Worm (Caenorhabditis elegans): ENCODE measurements around the gene C01G10.17.
"Not testable (repeated sequence)": the region's sequence is repeated elsewhere in the genome, so short reads cannot be mapped to it uniquely, and the experiment has no call there.

Gene C01G10.17

DNA sequence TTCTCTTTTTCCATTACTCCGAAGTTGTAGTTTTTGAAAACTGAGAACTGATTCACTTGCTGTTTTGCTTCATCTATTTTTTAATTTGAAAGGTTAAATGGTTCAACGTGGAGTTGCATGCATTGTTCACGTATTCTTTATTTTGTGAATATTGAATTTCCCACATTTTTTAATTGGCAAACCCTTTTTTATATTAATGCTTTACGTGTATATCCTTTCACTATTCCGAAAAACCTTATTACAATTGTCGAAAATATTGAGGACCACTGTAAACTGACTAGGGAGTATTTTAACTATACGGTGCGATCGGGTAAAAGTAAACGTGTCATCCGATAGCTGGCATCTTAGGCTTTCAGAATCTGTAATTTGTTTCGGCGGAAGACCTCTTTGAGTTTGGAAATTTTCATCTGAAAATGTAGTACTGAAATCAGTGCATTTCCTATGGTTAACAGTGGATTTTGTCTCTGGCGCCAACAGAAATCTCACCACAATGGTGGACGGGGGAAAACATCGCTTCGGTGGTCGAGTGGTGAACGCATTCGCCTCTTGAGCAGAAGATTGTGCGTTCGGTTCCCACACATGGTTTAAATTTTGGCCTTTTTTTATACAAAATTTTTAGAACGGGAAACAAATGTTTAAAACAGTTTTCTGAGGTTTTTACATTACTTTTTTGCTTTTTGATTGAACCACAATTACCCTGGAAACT, 15.5 kb downstream of the C01G10.17 start, which contains the start of gene C01G10.14:
Gene C01G10.14, minus strand, starts transcription at position 51 of the 706 bp plus-strand sequence.
- not testable (repeated sequence) for TF ChIP-seq elt-3 (tag; optimal IDR thresholded peaks at IDR 0.05); unc-62 (GFP tag; optimal IDR thresholded peaks at IDR 0.05); nhr-12 (tag; optimal IDR thresholded peaks at IDR 0.05)

ce11 chrV:15109260-15109659, 18.7 kb downstream of the C01G10.17 start, which contains the start of gene Y75B12A.2:
Gene Y75B12A.2 (plus strand): TSS chrV:15109560.
- no peak for TF ChIP-seq ztf-11 (tag; optimal IDR thresholded peaks at IDR 0.05)
- no peak for TF ChIP-seq sem-2 (GFP tag; optimal IDR thresholded peaks at IDR 0.05)
- TF ChIP-seq M03D4.4 (tag; optimal IDR thresholded peaks at IDR 0.05), result no peak
- no peak for TF ChIP-seq mab-5 (tag; optimal IDR thresholded peaks at IDR 0.05)
- no peak for TF ChIP-seq ceh-39 (tag; optimal IDR thresholded peaks at IDR 0.05)
- TF ChIP-seq elt-1 (tag; optimal IDR thresholded peaks at IDR 0.05; ENCODE audit: borderline replicate concordance, insufficient read depth), result no peak
- no peak for TF ChIP-seq nhr-2 (tag; optimal IDR thresholded peaks at IDR 0.05)

DNA sequence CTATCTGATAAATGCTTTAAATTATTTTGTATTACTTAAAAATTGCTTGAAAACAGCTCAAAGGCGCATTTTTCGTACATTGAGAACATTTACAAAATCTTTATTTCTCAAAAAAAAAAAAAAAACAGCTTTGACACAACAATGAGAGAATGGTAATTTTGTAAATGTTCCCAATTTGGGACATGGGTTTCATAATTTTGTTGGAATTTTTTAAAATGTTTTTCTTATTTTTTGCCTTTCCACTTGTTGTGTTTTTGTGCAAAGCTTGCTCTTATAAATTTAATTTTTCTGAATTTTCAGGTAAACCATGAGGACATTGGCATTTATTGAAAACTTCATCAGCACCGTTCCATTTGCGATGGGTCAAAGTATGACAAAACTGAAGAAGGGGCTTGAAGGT, 21.1 kb downstream of the C01G10.17 start, which contains the start of gene T01G5.7:
Gene T01G5.7, plus strand, starts transcription at position 301 of the 400 bp plus-strand sequence.
- TF ChIP-seq drap-1 (GFP tag; optimal IDR thresholded peaks at IDR 0.05), result no peak
- no peak for TF ChIP-seq nhr-237 (tag; optimal IDR thresholded peaks at IDR 0.05)
- no peak for TF ChIP-seq elt-1 (tag; optimal IDR thresholded peaks at IDR 0.05; ENCODE audit: borderline replicate concordance, insufficient read depth)
- no peak for TF ChIP-seq unc-120 (tag; optimal IDR thresholded peaks at IDR 0.05; ENCODE audit: poor library complexity, severe bottlenecking)
- no peak for TF ChIP-seq elt-3 (tag; optimal IDR thresholded peaks at IDR 0.05)
- no peak for TF ChIP-seq ceh-43 (GFP tag; optimal IDR thresholded peaks at IDR 0.05)
- TF ChIP-seq mls-2 (tag; optimal IDR thresholded peaks at IDR 0.05), result no peak
- no peak for TF ChIP-seq hlh-1 (tag; optimal IDR thresholded peaks at IDR 0.05)
- TF ChIP-seq nhr-76 (tag; optimal IDR thresholded peaks at IDR 0.05), result no peak
- TF ChIP-seq bed-3 (GFP tag; optimal IDR thresholded peaks at IDR 0.05), result no peak
- TF ChIP-seq nhr-2 (tag; optimal IDR thresholded peaks at IDR 0.05), result no peak
- TF ChIP-seq sem-2 (GFP tag; optimal IDR thresholded peaks at IDR 0.05), result no peak
- no peak for TF ChIP-seq flh-1 (GFP tag; optimal IDR thresholded peaks at IDR 0.05)
- TF ChIP-seq unc-39 (tag; optimal IDR thresholded peaks at IDR 0.05), result no peak

DNA sequence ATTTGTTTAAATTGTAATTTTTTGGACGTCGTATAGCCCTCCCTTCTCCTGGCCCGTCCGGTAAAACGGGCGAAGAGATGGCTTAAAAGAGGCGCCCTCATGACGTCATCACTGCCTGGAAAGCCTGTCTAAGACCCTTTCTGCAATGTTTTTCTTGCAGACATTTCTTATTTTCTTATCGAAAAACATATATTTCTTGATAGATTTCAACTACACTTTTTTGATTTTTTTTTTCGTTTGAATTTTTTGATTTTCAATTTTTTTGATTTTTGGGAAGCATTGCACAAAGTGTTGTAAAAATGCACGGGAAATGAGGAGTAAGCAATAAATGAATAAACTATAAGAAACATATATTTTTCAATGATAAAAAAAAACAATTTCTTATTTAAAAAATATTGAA, 23.4 kb downstream of the C01G10.17 start, which contains the start of gene T01G5.6:
Gene T01G5.6, minus strand, starts transcription at position 101 of the 400 bp plus-strand sequence.
- TF ChIP-seq nhr-28 (tag; optimal IDR thresholded peaks at IDR 0.05) (no peak), ceh-39 (tag; optimal IDR thresholded peaks at IDR 0.05) (no peak), ceh-43 (GFP tag; optimal IDR thresholded peaks at IDR 0.05) (no peak), lsy-2 (tag; optimal IDR thresholded peaks at IDR 0.05) (no peak), nhr-2 (tag; optimal IDR thresholded peaks at IDR 0.05) (no peak), unc-120 (tag; optimal IDR thresholded peaks at IDR 0.05; ENCODE audit: poor library complexity, severe bottlenecking) (no peak), ham-2 (GFP tag; optimal IDR thresholded peaks at IDR 0.05) (no peak), hlh-1 (tag; optimal IDR thresholded peaks at IDR 0.05) (no peak), sptf-1 (tag; optimal IDR thresholded peaks at IDR 0.05) (no peak), bed-3 (GFP tag; optimal IDR thresholded peaks at IDR 0.05) (no peak)

DNA sequence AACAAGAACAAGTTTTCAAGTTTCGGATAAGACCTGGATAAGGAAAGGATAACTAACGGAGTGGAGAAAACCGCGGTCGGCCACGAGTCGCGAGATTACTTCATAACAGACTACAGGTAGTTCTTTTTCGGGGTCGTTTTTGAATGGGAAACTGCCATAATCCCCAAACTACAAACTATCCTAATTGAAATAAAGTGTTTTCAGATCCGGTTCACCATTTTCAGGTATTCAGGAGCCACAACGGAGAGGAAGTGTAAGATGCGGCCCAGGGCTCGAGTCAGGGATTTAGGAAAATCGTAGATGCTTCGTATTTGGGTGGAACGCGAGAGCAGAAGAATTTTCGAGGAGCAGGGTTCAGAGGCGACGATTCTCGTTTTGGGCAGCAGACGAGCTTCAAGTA, 25.4 kb downstream of the C01G10.17 start, which contains the start of gene T01G5.8:
Gene T01G5.8, plus strand, starts transcription at position 301 of the 400 bp plus-strand sequence.
- not testable (repeated sequence) for TF ChIP-seq elt-3 (tag; optimal IDR thresholded peaks at IDR 0.05); ces-1 (GFP tag; optimal IDR thresholded peaks at IDR 0.05); sem-2 (GFP tag; optimal IDR thresholded peaks at IDR 0.05)

DNA sequence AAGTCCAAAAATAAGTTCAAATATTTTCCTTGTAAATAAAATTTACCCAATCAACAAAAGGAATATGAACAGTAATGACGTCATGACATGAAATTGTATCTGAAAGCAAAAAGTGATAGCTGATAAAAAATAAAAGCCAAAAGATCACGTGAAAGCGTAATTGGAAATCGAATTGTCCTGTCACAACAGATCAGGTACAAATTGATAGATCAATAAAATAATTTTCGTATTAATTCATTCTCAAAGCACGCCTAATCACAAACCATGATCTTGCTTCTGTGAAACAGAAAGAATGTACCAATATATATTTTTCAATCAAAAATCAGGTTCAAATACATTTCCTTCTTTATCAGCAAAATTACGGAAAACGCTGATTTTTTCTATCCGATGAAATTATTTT, 29.0 kb downstream of the C01G10.17 start, which contains the start of gene flor-1:
Gene flor-1, minus strand, starts transcription at position 101 of the 400 bp plus-strand sequence.
- TF ChIP-seq snpc-4 (tag; optimal IDR thresholded peaks at IDR 0.05) (no peak), mab-5 (tag; optimal IDR thresholded peaks at IDR 0.05) (no peak), ces-1 (GFP tag; optimal IDR thresholded peaks at IDR 0.05) (no peak), ceh-39 (tag; optimal IDR thresholded peaks at IDR 0.05) (no peak), mls-2 (tag; optimal IDR thresholded peaks at IDR 0.05) (no peak), lin-13 (tag; optimal IDR thresholded peaks at IDR 0.05) (no peak), ceh-83 (GFP tag; optimal IDR thresholded peaks at IDR 0.05) (no peak), elt-3 (tag; optimal IDR thresholded peaks at IDR 0.05) (no peak), flh-1 (GFP tag; optimal IDR thresholded peaks at IDR 0.05) (no peak), unc-120 (tag; optimal IDR thresholded peaks at IDR 0.05; ENCODE audit: poor library complexity, severe bottlenecking) (no peak), nhr-237 (tag; optimal IDR thresholded peaks at IDR 0.05) (no peak), sptf-1 (tag; optimal IDR thresholded peaks at IDR 0.05) (no peak), elt-1 (tag; optimal IDR thresholded peaks at IDR 0.05; ENCODE audit: borderline replicate concordance, insufficient read depth) (no peak), bed-3 (GFP tag; optimal IDR thresholded peaks at IDR 0.05) (no peak), lin-32 (GFP tag; optimal IDR thresholded peaks at IDR 0.05) (no peak), M03D4.4 (tag; optimal IDR thresholded peaks at IDR 0.05) (no peak)

Measured in whole organism, mixed stage, embryonic.